Worm (Caenorhabditis elegans) whole organism, early embryonic: ENCODE measurements around the gene ran-2.

Experiments used
- B0310.2 ChIP-seq: sonication (generic microtip); optimal IDR thresholded peaks from 2 replicates; lab custom pipeline; 2016; ENCODE audit warnings: mild to moderate bottlenecking, missing genetic modification characterization, missing compliant biosample characterization
- F13C5.2 ChIP-seq: sonication (generic microtip); optimal IDR thresholded peaks from 2 replicates; lab custom pipeline; 2017; ENCODE audit warnings: mild to moderate bottlenecking, missing genetic modification characterization, inconsistent platforms, missing compliant biosample characterization
- aly-1 ChIP-seq: sonication (generic microtip); optimal IDR thresholded peaks from 2 replicates; lab custom pipeline; 2016; ENCODE audit warnings: missing genetic modification characterization, missing compliant biosample characterization
- ama-1 ChIP-seq: fragments of 150-350 bp; optimal IDR thresholded peaks from 2 replicates; lab custom pipeline; 2014
- ceh-13 ChIP-seq: fragments of 200-800 bp; sonication (Bioruptor generic); optimal IDR thresholded peaks from 2 replicates; lab custom pipeline; 2018; ENCODE audit warnings: mild to moderate bottlenecking, missing genetic modification characterization, missing compliant biosample characterization
- ceh-36 ChIP-seq: sonication (generic microtip); optimal IDR thresholded peaks from 2 replicates; lab custom pipeline; 2016; ENCODE audit warnings: missing genetic modification characterization, inconsistent platforms, missing compliant biosample characterization
- ets-7 ChIP-seq: sonication (generic microtip); optimal IDR thresholded peaks from 2 replicates; lab custom pipeline; 2016; ENCODE audit warnings: missing genotype, missing genetic modification characterization, missing compliant biosample characterization
- flt-1 ChIP-seq: fragments of 200-800 bp; sonication (Bioruptor generic); IDR thresholded peaks from 2 replicates; pipeline ENCODE4 v1.3.6; 2022; ENCODE audit warnings: missing genetic modification characterization, missing compliant biosample characterization
- hmbx-1 ChIP-seq: sonication (generic microtip); optimal IDR thresholded peaks from 2 replicates; lab custom pipeline; 2016; ENCODE audit warnings: mild to moderate bottlenecking, missing genetic modification characterization, missing compliant biosample characterization
- hmg-4 ChIP-seq: fragments of 200-800 bp; sonication (Bioruptor generic); optimal IDR thresholded peaks from 2 replicates; lab custom pipeline; 2018; ENCODE audit warnings: mild to moderate bottlenecking, missing genetic modification characterization, missing compliant biosample characterization
- hnd-1 ChIP-seq: sonication (generic microtip); optimal IDR thresholded peaks from 2 replicates; lab custom pipeline; 2016; ENCODE audit warnings: missing genetic modification characterization, missing compliant biosample characterization
- pes-1 ChIP-seq: fragments of 200-800 bp; sonication (Bioruptor generic); IDR thresholded peaks from 2 replicates; pipeline ENCODE4 v1.3.6; 2022; ENCODE audit warnings: missing genetic modification reagents, missing genetic modification characterization, missing compliant biosample characterization
- scrt-1 ChIP-seq: fragments of 200-800 bp; sonication (Bioruptor generic); IDR thresholded peaks from 2 replicates; pipeline ENCODE4 v1.3.6; 2022; ENCODE audit warnings: missing genetic modification characterization, missing compliant biosample characterization
- sea-1 ChIP-seq: fragments of 200-800 bp; sonication (Bioruptor generic); conservative IDR thresholded peaks from 2 replicates; pipeline ENCODE4 v1.3.6; 2022; ENCODE audit warnings: missing genetic modification characterization, missing compliant biosample characterization
- tbx-11 ChIP-seq: fragments of 200-800 bp; sonication (Bioruptor generic); IDR thresholded peaks from 2 replicates; pipeline ENCODE4 v1.3.6; 2022; ENCODE audit warnings: missing genetic modification characterization, missing compliant biosample characterization
- tbx-37 ChIP-seq: fragments of 200-800 bp; sonication (Bioruptor generic); conservative IDR thresholded peaks from 2 replicates; pipeline ENCODE4 v1.3.6; 2022; ENCODE audit warnings: missing genetic modification reagents, missing genetic modification characterization, missing compliant biosample characterization
- tra-4 ChIP-seq: sonication (generic microtip); optimal IDR thresholded peaks from 2 replicates; lab custom pipeline; 2017; ENCODE audit warnings: missing genetic modification characterization, missing compliant biosample characterization

The ran-2 gene

DNA sequence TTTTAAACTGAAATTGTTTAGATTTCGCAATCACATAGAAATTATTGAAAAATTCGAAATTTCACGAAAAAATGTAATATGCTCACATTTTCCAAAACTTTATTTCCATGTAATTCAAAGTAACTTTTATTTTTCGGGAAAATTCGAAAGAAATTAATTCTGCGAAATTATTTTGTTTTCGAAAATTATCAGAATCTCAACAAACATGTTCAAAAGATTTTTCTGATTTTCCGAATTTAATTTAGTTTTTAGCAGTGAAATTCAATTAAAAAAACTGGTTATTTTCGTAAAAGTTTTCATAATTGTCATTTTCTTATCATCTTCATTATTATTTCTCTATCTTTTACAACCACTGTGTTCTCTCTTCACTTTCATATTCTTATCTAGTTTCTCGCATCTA is at the start of gene ran-2:
Gene ran-2 (plus strand): TSS at position 301 of the 400 bp plus-strand sequence.
- TF ChIP-seq aly-1 (no peak), tra-4 (tag; lab: Kevin White, UChicago) (no peak), F13C5.2 (tag; lab: Kevin White, UChicago) (no peak), sea-1 (GFP tag; lab: Robert Waterston, UW) (no peak), tbx-11 (GFP tag; lab: Robert Waterston, UW) (no peak), hnd-1 (tag; lab: Kevin White, UChicago) (no peak), scrt-1 (no peak), hmbx-1 (tag; lab: Kevin White, UChicago) (no peak)

ce11 chrIII:7884863-7885262 is 48.5 kb upstream of the ran-2 start, which contains the start of gene ZK688.11:
TSS of gene ZK688.11 (minus strand) at chrIII:7884963.
- TF ChIP-seq ceh-36 (no peak), hnd-1 (tag; lab: Kevin White, UChicago) (no peak), F13C5.2 (tag; lab: Kevin White, UChicago) (no peak)

DNA sequence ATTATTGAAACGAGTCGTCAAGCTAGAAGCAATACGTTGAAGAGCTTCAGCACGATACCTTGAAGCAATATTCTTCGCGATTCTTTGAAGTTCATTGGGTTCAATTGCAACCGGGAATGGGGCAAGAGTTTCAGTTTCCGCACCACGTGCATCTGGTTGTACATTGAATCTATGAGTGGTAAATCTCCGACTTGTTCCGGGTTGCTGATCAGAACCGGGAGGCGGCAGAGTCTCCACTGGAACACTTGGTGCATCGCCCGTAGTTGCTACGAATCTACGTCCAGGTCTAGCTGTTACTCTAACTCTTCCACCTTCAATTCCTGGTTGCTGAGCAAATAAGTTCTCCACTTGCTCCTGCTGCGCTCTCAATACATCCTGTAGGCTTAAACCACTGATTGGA is 44.3 kb upstream of the ran-2 start:
- TF ChIP-seq ceh-13 (no peak), ceh-36 (no peak)

ce11 chrIII:7891573-7892306 is 41.6 kb upstream of the ran-2 start, which contains the start of the genes ZK688.5 and fahd-1:
TSS of gene ZK688.5 (minus strand) at chrIII:7891623.
TSS of gene fahd-1 (plus strand) at chrIII:7892256.
- TF ChIP-seq tbx-37 (no peak), sea-1 (GFP tag; lab: Robert Waterston, UW) (peak; percentile 58; the same call in 1 of the 2 replicates), F13C5.2 (tag; lab: Kevin White, UChicago) (peak; percentile 10)

- no peak for TF ChIP-seq tbx-11 (GFP tag; lab: Robert Waterston, UW)
- no peak for TF ChIP-seq B0310.2 (tag; lab: Kevin White, UChicago)
- no peak for TF ChIP-seq hnd-1 (tag; lab: Kevin White, UChicago)
- no peak for TF ChIP-seq hmbx-1 (tag; lab: Kevin White, UChicago)
- no peak for TF ChIP-seq ets-7 (tag; lab: Kevin White, UChicago)
- no peak for TF ChIP-seq ama-1 (lab: Kevin White, UChicago)
- TF ChIP-seq ceh-36, result no peak
- TF ChIP-seq ceh-13, result no peak
- no peak for TF ChIP-seq flt-1 (GFP tag; lab: Robert Waterston, UW)
- no peak for TF ChIP-seq sea-1 (GFP tag; lab: Robert Waterston, UW)
- TF ChIP-seq aly-1, result no peak
- TF ChIP-seq tra-4 (tag; lab: Kevin White, UChicago), result no peak
- no peak for TF ChIP-seq hmg-4 (GFP tag; lab: Kevin White, UChicago)
- TF ChIP-seq F13C5.2 (tag; lab: Kevin White, UChicago), result no peak
- TF ChIP-seq tbx-37, result no peak
- TF ChIP-seq scrt-1, result no peak
- no peak for TF ChIP-seq pes-1 (GFP tag; lab: Robert Waterston, UW)
Measured at ce11 chrIII:7892333-7892732, 41.0 kb upstream of the ran-2 start.

ce11 chrIII:7893224-7893623 is 40.1 kb upstream of the ran-2 start:
- TF ChIP-seq ceh-13 (no peak), hnd-1 (tag; lab: Kevin White, UChicago) (no peak), sea-1 (GFP tag; lab: Robert Waterston, UW) (no peak), pes-1 (GFP tag; lab: Robert Waterston, UW) (no peak), tbx-11 (GFP tag; lab: Robert Waterston, UW) (no peak), hmbx-1 (tag; lab: Kevin White, UChicago) (no peak)

DNA sequence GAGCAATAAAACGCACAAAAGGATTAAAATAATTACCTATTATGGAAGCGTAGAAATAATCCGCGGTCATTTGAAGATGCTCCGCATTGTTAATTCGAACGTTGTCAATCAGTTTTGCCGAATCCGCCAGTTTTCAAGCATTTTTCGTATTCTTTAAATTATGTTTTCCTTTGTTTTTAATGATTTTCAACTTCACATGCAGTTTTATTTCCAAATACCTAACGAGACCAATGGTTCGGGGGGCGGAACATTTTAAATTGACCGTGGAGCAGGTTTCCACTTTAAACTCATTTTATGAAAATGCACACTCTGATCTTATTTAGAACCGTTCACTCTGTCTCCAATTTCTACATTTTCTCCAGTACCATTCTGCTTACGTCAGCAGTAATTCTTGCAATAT is 38.6 kb upstream of the ran-2 start, which contains the start of gene ZK688.4:
Gene ZK688.4 (plus strand): TSS at position 301 of the 400 bp plus-strand sequence.
- TF ChIP-seq tbx-37 (no peak), aly-1 (no peak), ceh-13 (no peak), sea-1 (GFP tag; lab: Robert Waterston, UW) (no peak), ama-1 (lab: Kevin White, UChicago) (no peak), pes-1 (GFP tag; lab: Robert Waterston, UW) (no peak), F13C5.2 (tag; lab: Kevin White, UChicago) (no peak), hmg-4 (GFP tag; lab: Kevin White, UChicago) (no peak), tbx-11 (GFP tag; lab: Robert Waterston, UW) (no peak)

- no peak for TF ChIP-seq tbx-11 (GFP tag; lab: Robert Waterston, UW)
- TF ChIP-seq ama-1 (lab: Kevin White, UChicago), result no peak
- TF ChIP-seq tbx-37, result no peak
- no peak for TF ChIP-seq sea-1 (GFP tag; lab: Robert Waterston, UW)
- no peak for TF ChIP-seq hnd-1 (tag; lab: Kevin White, UChicago)
- TF ChIP-seq tra-4 (tag; lab: Kevin White, UChicago), result no peak
- TF ChIP-seq F13C5.2 (tag; lab: Kevin White, UChicago), result no peak
- TF ChIP-seq ceh-36, result no peak
- TF ChIP-seq ceh-13, result no peak
- no peak for TF ChIP-seq B0310.2 (tag; lab: Kevin White, UChicago)
- TF ChIP-seq flt-1 (GFP tag; lab: Robert Waterston, UW), result no peak
- TF ChIP-seq aly-1, result no peak
Measured at ce11 chrIII:7896925-7897324, 36.4 kb upstream of the ran-2 start, which contains the start of gene ZK688.10. TSS of gene ZK688.10 (minus strand) at chrIII:7897025.
